Fruit fly (Drosophila melanogaster) whole organism, embryonic: Measurements from ENCODE around the gene toy.

Experiments
- CG10209 ChIP-seq: fragments of 200-800 bp; sonication (Bioruptor generic); optimal IDR thresholded peaks from 3 replicates; lab custom pipeline; 2017; ENCODE audit warnings: missing biosample characterization, mild to moderate bottlenecking, missing genetic modification characterization, missing genetic modification reagents
- CG10565 ChIP-seq: fragments of 200-800 bp; sonication (Bioruptor generic); optimal IDR thresholded peaks from 3 replicates; lab custom pipeline; 2016; ENCODE audit warnings: missing biosample characterization, mild to moderate bottlenecking, missing genetic modification characterization
- CG11093 ChIP-seq: fragments of 200-800 bp; sonication (Bioruptor generic); IDR thresholded peaks from 3 replicates; pipeline ENCODE4 v1.3.6; 2022; ENCODE audit warnings: missing biosample characterization, missing genetic modification characterization
- CG11696 ChIP-seq: fragments of 200-800 bp; sonication (Bioruptor generic); IDR thresholded peaks from 2 replicates; pipeline ENCODE4 v1.3.6; 2022; ENCODE audit warnings: missing biosample characterization, missing genetic modification characterization
- CG13123 ChIP-seq: fragments of 200-800 bp; sonication (Bioruptor generic); optimal IDR thresholded peaks from 2 replicates; lab custom pipeline; 2016; ENCODE audit warnings: missing biosample characterization, missing genetic modification characterization
- CG15696 ChIP-seq: fragments of 200-800 bp; sonication (Bioruptor generic); optimal IDR thresholded peaks from 2 replicates; lab custom pipeline; 2019; ENCODE audit warnings: missing biosample characterization, mild to moderate bottlenecking, missing genetic modification characterization, moderate library complexity
- CG1603 ChIP-seq: fragments of 200-800 bp; sonication (Bioruptor generic); optimal IDR thresholded peaks from 2 replicates; lab custom pipeline; 2019; ENCODE audit warnings: missing biosample characterization, mild to moderate bottlenecking, missing genetic modification characterization, moderate library complexity
- CG17361 ChIP-seq: fragments of 200-800 bp; sonication (Bioruptor generic); IDR thresholded peaks from 3 replicates; pipeline ENCODE4 v1.3.6; 2022; ENCODE audit warnings: missing biosample characterization, missing genetic modification characterization
- CG1792 ChIP-seq: fragments of 200-800 bp; sonication (Bioruptor generic); optimal IDR thresholded peaks from 2 replicates; lab custom pipeline; 2016; ENCODE audit warnings: missing biosample characterization, missing genetic modification characterization
- CG2116 ChIP-seq: fragments of 200-800 bp; sonication (Bioruptor generic); optimal IDR thresholded peaks from 3 replicates; lab custom pipeline; 2018; ENCODE audit warnings: missing biosample characterization, mild to moderate bottlenecking, missing genetic modification characterization
- CG30403 ChIP-seq: fragments of 200-800 bp; sonication (Bioruptor generic); optimal IDR thresholded peaks from 3 replicates; lab custom pipeline; 2016; ENCODE audit warnings: missing biosample characterization, missing genetic modification characterization
- CG3407 ChIP-seq: fragments of 200-800 bp; sonication (Bioruptor generic); optimal IDR thresholded peaks from 2 replicates; lab custom pipeline; 2018; ENCODE audit warnings: missing biosample characterization, mild to moderate bottlenecking, missing genetic modification characterization
- CG34224 ChIP-seq: fragments of 200-800 bp; sonication (Bioruptor generic); IDR thresholded peaks from 3 replicates; pipeline ENCODE4 v1.3.6; 2022; ENCODE audit warnings: missing biosample characterization, missing genetic modification characterization; ENCODE audit not compliant: partially characterized antibody
- CG43689 ChIP-seq: fragments of 200-800 bp; sonication (Bioruptor generic); IDR thresholded peaks from 2 replicates; pipeline ENCODE4 v1.3.6; 2022; ENCODE audit warnings: missing biosample characterization, missing genetic modification characterization
- CG8089 ChIP-seq: fragments of 200-800 bp; sonication (Bioruptor generic); optimal IDR thresholded peaks from 3 replicates; lab custom pipeline; 2016; ENCODE audit warnings: missing biosample characterization, missing genetic modification characterization
- CG8359 ChIP-seq: fragments of 200-800 bp; sonication (Bioruptor generic); optimal IDR thresholded peaks from 2 replicates; lab custom pipeline; 2017; ENCODE audit warnings: missing biosample characterization, mild to moderate bottlenecking, missing genetic modification characterization, borderline replicate concordance
- CG8388 ChIP-seq: fragments of 200-800 bp; sonication (Bioruptor generic); optimal IDR thresholded peaks from 2 replicates; lab custom pipeline; 2019; ENCODE audit warnings: missing biosample characterization, mild to moderate bottlenecking, missing genetic modification characterization, moderate library complexity
- CG9437 ChIP-seq: fragments of 200-800 bp; sonication (Bioruptor generic); optimal IDR thresholded peaks from 2 replicates; lab custom pipeline; 2018; ENCODE audit warnings: missing biosample characterization, mild to moderate bottlenecking, missing genetic modification characterization
- CoRest ChIP-seq: fragments of 200-800 bp; sonication (Bioruptor generic); optimal IDR thresholded peaks from 3 replicates; lab custom pipeline; 2018; ENCODE audit warnings: missing biosample characterization, mild to moderate bottlenecking, missing genetic modification characterization, moderate library complexity
- Dfd ChIP-seq, 2 experiments: fragments of >200 bp; optimal IDR thresholded peaks; 2 replicates each; lab custom pipeline; 2017; ENCODE audit warnings: missing biosample characterization in 2 of 2, missing genetic modification characterization in 2 of 2
- E2f1 ChIP-seq: fragments of 200-800 bp; sonication (Bioruptor generic); IDR thresholded peaks from 2 replicates; pipeline ENCODE4 v1.3.6; 2022; ENCODE audit warnings: missing biosample characterization, missing genetic modification characterization
- ERR ChIP-seq: fragments of 200-800 bp; sonication (Bioruptor generic); optimal IDR thresholded peaks from 2 replicates; lab custom pipeline; 2016; ENCODE audit warnings: missing biosample characterization, missing genetic modification characterization
- HHEX ChIP-seq: fragments of 200-800 bp; sonication (Bioruptor generic); optimal IDR thresholded peaks from 3 replicates; lab custom pipeline; 2017; ENCODE audit warnings: missing biosample characterization, mild to moderate bottlenecking, missing genetic modification characterization, missing genetic modification reagents
- HLH3B ChIP-seq: fragments of 200-800 bp; sonication (Bioruptor generic); IDR thresholded peaks from 2 replicates; pipeline ENCODE4 v1.3.6; 2022; ENCODE audit warnings: missing biosample characterization, missing genetic modification characterization
- Jarid2 ChIP-seq: fragments of 200-800 bp; sonication (Bioruptor generic); optimal IDR thresholded peaks from 3 replicates; lab custom pipeline; 2017; ENCODE audit warnings: mild to moderate bottlenecking, missing biosample characterization, missing genetic modification reagents, missing genetic modification characterization
- Meics ChIP-seq: fragments of 200-800 bp; sonication (Bioruptor generic); optimal IDR thresholded peaks from 2 replicates; lab custom pipeline; 2017; ENCODE audit warnings: missing biosample characterization, mild to moderate bottlenecking, missing genetic modification characterization
- Neu2 ChIP-seq: fragments of 200-800 bp; sonication (Bioruptor generic); optimal IDR thresholded peaks from 3 replicates; lab custom pipeline; 2016; ENCODE audit warnings: missing biosample characterization, missing genetic modification characterization, borderline replicate concordance
- NfI ChIP-seq: fragments of 200-800 bp; sonication (Bioruptor generic); optimal IDR thresholded peaks from 3 replicates; lab custom pipeline; 2018; ENCODE audit warnings: missing biosample characterization, mild to moderate bottlenecking, missing genetic modification characterization, moderate library complexity
- al ChIP-seq: fragments of 200-800 bp; sonication (Bioruptor generic); IDR thresholded peaks from 2 replicates; pipeline ENCODE4 v1.3.6; 2022; ENCODE audit warnings: missing biosample characterization, missing genetic modification characterization
- cad ChIP-seq: fragments of >200 bp; optimal IDR thresholded peaks from 2 replicates; lab custom pipeline; 2017; ENCODE audit warnings: missing biosample characterization, missing genetic modification characterization
- caup ChIP-seq: fragments of 200-800 bp; sonication (Bioruptor generic); optimal IDR thresholded peaks from 3 replicates; lab custom pipeline; 2017; ENCODE audit warnings: missing biosample characterization, mild to moderate bottlenecking, missing genetic modification characterization, moderate library complexity; ENCODE audit not compliant: severe bottlenecking
- crol ChIP-seq: fragments of 200-800 bp; sonication (Bioruptor generic); IDR thresholded peaks from 2 replicates; pipeline ENCODE4 v1.3.6; 2022; ENCODE audit warnings: missing biosample characterization, missing genetic modification characterization
- danr ChIP-seq: fragments of 200-800 bp; sonication (Bioruptor generic); IDR thresholded peaks from 2 replicates; pipeline ENCODE4 v1.3.6; 2022; ENCODE audit warnings: missing biosample characterization, missing genetic modification characterization
- ems ChIP-seq: fragments of 200-800 bp; sonication (Bioruptor generic); optimal IDR thresholded peaks from 3 replicates; lab custom pipeline; 2016; ENCODE audit warnings: missing biosample characterization, missing genetic modification characterization
- ewg ChIP-seq: fragments of 200-800 bp; sonication (Bioruptor generic); optimal IDR thresholded peaks from 3 replicates; lab custom pipeline; 2017; ENCODE audit warnings: mild to moderate bottlenecking, missing biosample characterization, missing genetic modification reagents, missing genetic modification characterization
- exex ChIP-seq: fragments of 200-800 bp; sonication (Bioruptor generic); optimal IDR thresholded peaks from 4 replicates; lab custom pipeline; 2018; ENCODE audit warnings: missing biosample characterization, mild to moderate bottlenecking, missing genetic modification characterization, moderate library complexity
- her ChIP-seq: fragments of 200-800 bp; sonication (Bioruptor generic); optimal IDR thresholded peaks from 2 replicates; lab custom pipeline; 2016; ENCODE audit warnings: missing biosample characterization, missing genetic modification characterization
- hth ChIP-seq: fragments of >200 bp; optimal IDR thresholded peaks from 2 replicates; lab custom pipeline; 2017; ENCODE audit warnings: inconsistent platforms
- knrl ChIP-seq: fragments of 200-800 bp; sonication (Bioruptor generic); IDR thresholded peaks from 3 replicates; pipeline ENCODE4 v1.3.6; 2022; ENCODE audit warnings: missing biosample characterization, missing genetic modification characterization; ENCODE audit not compliant: partially characterized antibody
- nau ChIP-seq: fragments of 200-800 bp; sonication (Bioruptor generic); optimal IDR thresholded peaks from 3 replicates; lab custom pipeline; 2017; ENCODE audit warnings: missing biosample characterization, mild to moderate bottlenecking, missing genetic modification characterization, missing genetic modification reagents
- nerfin-2 ChIP-seq: fragments of 200-800 bp; sonication (Bioruptor generic); IDR thresholded peaks from 2 replicates; pipeline ENCODE4 v1.3.6; 2022; ENCODE audit warnings: missing biosample characterization, missing genetic modification characterization; ENCODE audit not compliant: partially characterized antibody
- p53 ChIP-seq: fragments of 200-800 bp; sonication (Bioruptor generic); optimal IDR thresholded peaks from 2 replicates; lab custom pipeline; 2016; ENCODE audit warnings: missing biosample characterization, missing genetic modification characterization
- slbo ChIP-seq: fragments of 200-800 bp; sonication (Bioruptor generic); IDR thresholded peaks from 2 replicates; pipeline ENCODE4 v1.3.6; 2022; ENCODE audit warnings: missing biosample characterization, missing genetic modification characterization
- so ChIP-seq: fragments of 200-800 bp; sonication (Bioruptor generic); IDR thresholded peaks from 3 replicates; pipeline ENCODE4 v1.3.6; 2022; ENCODE audit warnings: missing biosample characterization, missing genetic modification characterization
- toy ChIP-seq: fragments of 200-800 bp; sonication (Bioruptor generic); IDR thresholded peaks from 2 replicates; pipeline ENCODE4 v1.3.6; 2022; ENCODE audit warnings: missing biosample characterization, missing genetic modification characterization
- trh ChIP-seq: fragments of 200-800 bp; sonication (Bioruptor generic); optimal IDR thresholded peaks from 2 replicates; lab custom pipeline; 2016; ENCODE audit warnings: missing biosample characterization, missing genetic modification characterization
- twi ChIP-seq: fragments of 200-800 bp; optimal IDR thresholded peaks from 2 replicates; lab custom pipeline; 2019; ENCODE audit warnings: missing biosample characterization, mild to moderate bottlenecking, missing genetic modification characterization, moderate library complexity
- vnd ChIP-seq: fragments of 200-800 bp; sonication (Bioruptor generic); IDR thresholded peaks from 3 replicates; pipeline ENCODE4 v1.3.6; 2022; ENCODE audit warnings: missing biosample characterization, missing genetic modification characterization; ENCODE audit not compliant: partially characterized antibody
- wdn ChIP-seq: fragments of 200-800 bp; sonication (Bioruptor generic); IDR thresholded peaks from 2 replicates; pipeline ENCODE4 v1.3.6; 2022; ENCODE audit warnings: missing biosample characterization, missing genetic modification characterization
- zen ChIP-seq: fragments of 200-800 bp; sonication (Bioruptor generic); optimal IDR thresholded peaks from 3 replicates; lab custom pipeline; 2018; ENCODE audit warnings: missing biosample characterization, mild to moderate bottlenecking, missing genetic modification characterization, moderate library complexity

toy gene

DNA sequence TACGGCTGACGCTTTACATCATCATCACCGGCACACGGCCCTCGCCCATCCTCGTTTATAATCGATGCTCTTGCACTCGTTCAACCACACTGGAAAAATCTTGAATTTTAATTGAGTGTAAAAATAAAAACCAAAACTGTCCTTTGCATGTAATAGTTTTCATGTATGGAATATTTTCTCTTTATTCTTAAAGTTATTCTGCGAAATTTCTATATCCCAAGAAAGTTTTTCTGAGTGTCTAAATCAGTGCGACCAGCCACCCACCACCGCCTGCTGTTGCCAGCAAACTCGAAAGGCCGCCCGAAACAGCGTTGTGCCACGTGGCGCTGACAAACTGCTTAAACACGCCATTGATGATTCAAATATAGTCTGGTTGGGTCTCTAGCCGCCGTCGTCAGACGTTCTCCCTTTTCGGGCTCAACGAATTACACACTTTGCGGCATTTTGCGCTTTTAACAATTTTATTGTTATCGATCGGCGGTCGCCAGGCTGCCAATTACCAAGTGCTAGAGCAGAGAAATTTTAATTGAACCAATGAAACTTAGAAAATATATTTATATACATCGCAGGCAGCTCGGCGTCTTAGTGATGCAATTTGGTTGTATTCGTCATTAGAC lies 6.6 kb upstream of the toy start (continued):
- TF ChIP-seq CG34224 (GFP tag; lab: Robert Waterston, UW) (no peak), CG2116 (peak; percentile 16), caup (GFP tag; lab: Kevin White, UChicago) (peak; percentile 60), trh (GFP tag; lab: Kevin White, UChicago) (peak; percentile 45), Jarid2 (GFP tag; lab: Kevin White, UChicago) (peak; percentile 5), CG11093 (GFP tag; lab: Robert Waterston, UW) (no peak; the same call in 2 of the 3 replicates), CoRest (tag; lab: Kevin White, UChicago) (peak; percentile 54), CG10209 (GFP tag; lab: Kevin White, UChicago) (peak; percentile 73), zen (peak; percentile 4), nerfin-2 (no peak), E2f1 (GFP tag; lab: Robert Waterston, UW) (peak; percentile 81), CG8359 (GFP tag; lab: Kevin White, UChicago) (peak; percentile 22), slbo (GFP tag; lab: Robert Waterston, UW) (no peak), CG1792 (GFP tag; lab: Kevin White, UChicago) (peak; percentile 65), HHEX (GFP tag; lab: Kevin White, UChicago) (peak; percentile 56), CG3407 (GFP tag; lab: Kevin White, UChicago) (peak; percentile 80), nau (peak; percentile 51), al (GFP tag; lab: Robert Waterston, UW) (no peak), Meics (GFP tag; lab: Kevin White, UChicago) (peak; percentile 55), ERR (GFP tag; lab: Kevin White, UChicago) (no peak), ems (GFP tag; lab: Kevin White, UChicago) (peak; percentile 47), her (peak; percentile 56), Neu2 (GFP tag; lab: Kevin White, UChicago) (no peak), cad (no peak), CG8089 (GFP tag; lab: Kevin White, UChicago) (peak; percentile 73), CG15696 (no peak), crol (GFP tag; lab: Robert Waterston, UW) (no peak), p53 (GFP tag; lab: Kevin White, UChicago) (peak; percentile 25), so (GFP tag; lab: Robert Waterston, UW) (no peak), knrl (GFP tag; lab: Robert Waterston, UW) (no peak), CG8388 (GFP tag; lab: Kevin White, UChicago) (peak; percentile 81), exex (tag; lab: Kevin White, UChicago) (no peak), twi (peak; percentile 48), HLH3B (peak; percentile 82; the same call in 1 of the 2 replicates), CG10565 (GFP tag; lab: Kevin White, UChicago) (no peak), CG13123 (GFP tag; lab: Kevin White, UChicago) (peak; percentile 43), Dfd (GFP tag; optimal IDR thresholded peaks at IDR 0.05; lab: Kevin White, UChicago) (no peak), vnd (GFP tag; lab: Robert Waterston, UW) (no peak), CG30403 (GFP tag; lab: Kevin White, UChicago) (peak; percentile 74), CG43689 (GFP tag; lab: Robert Waterston, UW) (no peak), hth (lab: Kevin White, UChicago) (no peak), CG11696 (peak; percentile 26; the same call in 1 of the 2 replicates), CG1603 (peak; percentile 77), ewg (GFP tag; lab: Kevin White, UChicago) (peak; percentile 53), CG17361 (GFP tag; lab: Robert Waterston, UW) (peak; percentile 81; the same call in 2 of the 3 replicates), NfI (GFP tag; lab: Kevin White, UChicago) (peak; percentile 63), danr (GFP tag; lab: Robert Waterston, UW) (no peak), wdn (no peak), toy (no peak; the same call in 1 of the 2 replicates), CG9437 (GFP tag; lab: Kevin White, UChicago) (peak; percentile 62)
